Fruit fly (Drosophila melanogaster) whole organism, embryonic: Measurements from ENCODE around the gene CG43638.

ENCODE experiments used
- BtbVII ChIP-seq: fragments of 200-800 bp; sonication (Bioruptor generic); optimal IDR thresholded peaks from 3 replicates; lab custom pipeline; 2017; ENCODE audit warnings: missing biosample characterization, mild to moderate bottlenecking, missing genetic modification characterization
- C15 ChIP-seq: fragments of 200-800 bp; sonication (Bioruptor generic); IDR thresholded peaks from 3 replicates; pipeline ENCODE4 v1.3.6; 2022; ENCODE audit warnings: missing biosample characterization, missing genetic modification characterization
- CG10209 ChIP-seq: fragments of 200-800 bp; sonication (Bioruptor generic); optimal IDR thresholded peaks from 3 replicates; lab custom pipeline; 2017; ENCODE audit warnings: missing biosample characterization, mild to moderate bottlenecking, missing genetic modification characterization, missing genetic modification reagents
- CG10654 ChIP-seq: fragments of 200-800 bp; sonication (Bioruptor generic); optimal IDR thresholded peaks from 2 replicates; lab custom pipeline; 2016; ENCODE audit warnings: missing biosample characterization, missing genetic modification characterization
- CG11085 ChIP-seq: fragments of 200-800 bp; sonication (Bioruptor generic); IDR thresholded peaks from 2 replicates; pipeline ENCODE4 v1.3.6; 2022; ENCODE audit warnings: missing biosample characterization, missing genetic modification characterization
- CG11504 ChIP-seq: fragments of 200-800 bp; sonication (Bioruptor generic); optimal IDR thresholded peaks from 3 replicates; lab custom pipeline; 2019; ENCODE audit warnings: missing biosample characterization, mild to moderate bottlenecking, missing genetic modification characterization, moderate library complexity
- CG12744 ChIP-seq: fragments of 200-800 bp; sonication (Bioruptor generic); optimal IDR thresholded peaks from 2 replicates; lab custom pipeline; 2016; ENCODE audit warnings: missing biosample characterization, missing genetic modification characterization
- CG15011 ChIP-seq: fragments of 200-800 bp; sonication (Bioruptor generic); optimal IDR thresholded peaks from 3 replicates; lab custom pipeline; 2018; ENCODE audit warnings: missing biosample characterization, mild to moderate bottlenecking, missing genetic modification characterization
- CG15479 ChIP-seq: fragments of 200-800 bp; sonication (Bioruptor generic); optimal IDR thresholded peaks from 3 replicates; lab custom pipeline; 2019; ENCODE audit warnings: missing biosample characterization, mild to moderate bottlenecking, missing genetic modification characterization, moderate library complexity
- CG17361 ChIP-seq: fragments of 200-800 bp; sonication (Bioruptor generic); IDR thresholded peaks from 3 replicates; pipeline ENCODE4 v1.3.6; 2022; ENCODE audit warnings: missing biosample characterization, missing genetic modification characterization
- CG2199 ChIP-seq: fragments of 200-800 bp; sonication (Bioruptor generic); IDR thresholded peaks from 3 replicates; pipeline ENCODE4 v1.3.6; 2022; ENCODE audit warnings: missing biosample characterization, missing genetic modification characterization
- CG2202 ChIP-seq: fragments of 200-800 bp; sonication (Bioruptor generic); optimal IDR thresholded peaks from 2 replicates; lab custom pipeline; 2018; ENCODE audit warnings: missing biosample characterization, mild to moderate bottlenecking, missing genetic modification characterization
- CG2875 ChIP-seq: fragments of 200-800 bp; sonication (Bioruptor generic); optimal IDR thresholded peaks from 2 replicates; lab custom pipeline; 2017; ENCODE audit warnings: missing biosample characterization, mild to moderate bottlenecking, missing genetic modification characterization, missing genetic modification reagents
- CG32767 ChIP-seq: fragments of 200-800 bp; sonication (Bioruptor generic); IDR thresholded peaks from 2 replicates; pipeline ENCODE4 v1.3.6; 2022; ENCODE audit warnings: missing biosample characterization, missing genetic modification characterization
- CG33213 ChIP-seq: fragments of 200-800 bp; sonication (Bioruptor generic); optimal IDR thresholded peaks from 3 replicates; lab custom pipeline; 2016; ENCODE audit warnings: missing biosample characterization, missing genetic modification characterization
- CG34376 ChIP-seq: fragments of 200-800 bp; sonication (Bioruptor generic); optimal IDR thresholded peaks from 2 replicates; lab custom pipeline; 2018; ENCODE audit warnings: missing biosample characterization, mild to moderate bottlenecking, missing genetic modification characterization
- CG4328 ChIP-seq: fragments of 200-800 bp; sonication (Bioruptor generic); optimal IDR thresholded peaks from 3 replicates; lab custom pipeline; 2017; ENCODE audit warnings: missing biosample characterization, missing genetic modification reagents, missing genetic modification characterization
- CG4360 ChIP-seq: fragments of 200-800 bp; sonication (Bioruptor generic); IDR thresholded peaks from 2 replicates; pipeline ENCODE4 v1.3.6; 2022; ENCODE audit warnings: missing biosample characterization, missing genetic modification characterization
- CG43689 ChIP-seq: fragments of 200-800 bp; sonication (Bioruptor generic); IDR thresholded peaks from 2 replicates; pipeline ENCODE4 v1.3.6; 2022; ENCODE audit warnings: missing biosample characterization, missing genetic modification characterization
- CG6854 ChIP-seq: fragments of 200-800 bp; sonication (Bioruptor generic); optimal IDR thresholded peaks from 3 replicates; lab custom pipeline; 2017; ENCODE audit warnings: missing biosample characterization, mild to moderate bottlenecking, missing genetic modification characterization
- CG8478 ChIP-seq: fragments of >200 bp; optimal IDR thresholded peaks from 2 replicates; lab custom pipeline; 2018
- Dek ChIP-seq: fragments of 200-800 bp; sonication (Bioruptor generic); optimal IDR thresholded peaks from 3 replicates; lab custom pipeline; 2019; ENCODE audit warnings: missing biosample characterization, mild to moderate bottlenecking, missing genetic modification characterization, moderate library complexity
- ERR ChIP-seq: fragments of 200-800 bp; sonication (Bioruptor generic); optimal IDR thresholded peaks from 2 replicates; lab custom pipeline; 2016; ENCODE audit warnings: missing biosample characterization, missing genetic modification characterization
- HLH54F ChIP-seq: fragments of 200-800 bp; sonication (Bioruptor generic); optimal IDR thresholded peaks from 3 replicates; lab custom pipeline; 2016; ENCODE audit warnings: missing biosample characterization, missing genetic modification characterization
- HmgZ ChIP-seq: fragments of 200-800 bp; sonication (Bioruptor generic); optimal IDR thresholded peaks from 2 replicates; lab custom pipeline; 2018; ENCODE audit warnings: missing biosample characterization, mild to moderate bottlenecking, missing genetic modification characterization
- Lhr ChIP-seq: fragments of 200-800 bp; sonication (Bioruptor generic); optimal IDR thresholded peaks from 3 replicates; lab custom pipeline; 2017; ENCODE audit warnings: mild to moderate bottlenecking, missing biosample characterization, missing genetic modification reagents, missing genetic modification characterization
- Opbp ChIP-seq: fragments of 200-800 bp; sonication (Bioruptor generic); IDR thresholded peaks from 3 replicates; pipeline ENCODE4 v1.3.6; 2022; ENCODE audit warnings: missing biosample characterization, missing genetic modification characterization; ENCODE audit not compliant: partially characterized antibody
- Ssrp ChIP-seq: fragments of 200-800 bp; sonication (Bioruptor generic); optimal IDR thresholded peaks from 2 replicates; lab custom pipeline; 2018; ENCODE audit warnings: missing biosample characterization, mild to moderate bottlenecking, missing genetic modification characterization, moderate library complexity
- Trl ChIP-seq, 3 experiments: fragments of >200 bp in 2 of 3; fragments of 200-800 bp in 1 of 3; sonication (Bioruptor generic) in 1 of 3; optimal IDR thresholded peaks; 2 replicates in 1 of 3; 3 replicates in 2 of 3; lab custom pipeline; 2016 to 2017; ENCODE audit warnings: missing biosample characterization in 1 of 3, missing genetic modification characterization in 1 of 3
- Usf ChIP-seq: fragments of 200-800 bp; sonication (Bioruptor generic); optimal IDR thresholded peaks from 2 replicates; lab custom pipeline; 2017; ENCODE audit warnings: missing genotype, missing biosample characterization, missing genetic modification characterization
- YL-1 ChIP-seq: fragments of 200-800 bp; sonication (Bioruptor generic); optimal IDR thresholded peaks from 3 replicates; lab custom pipeline; 2017; ENCODE audit warnings: missing biosample characterization, mild to moderate bottlenecking, missing genetic modification characterization
- chif ChIP-seq, 2 experiments: fragments of 200-800 bp; sonication (Bioruptor generic); optimal IDR thresholded peaks; 3 replicates each; lab custom pipeline; 2016; ENCODE audit warnings: missing biosample characterization in 2 of 2, missing genetic modification characterization in 2 of 2
- dpn ChIP-seq, 2 experiments: fragments of 200-800 bp; sonication (Bioruptor generic); optimal IDR thresholded peaks; 3 replicates each; lab custom pipeline; 2016; ENCODE audit warnings: missing biosample characterization in 2 of 2, missing genetic modification characterization in 2 of 2
- dysf ChIP-seq: fragments of 200-800 bp; sonication (Bioruptor generic); IDR thresholded peaks from 3 replicates; pipeline ENCODE4 v1.3.6; 2022; ENCODE audit warnings: missing biosample characterization, missing genetic modification characterization
- ems ChIP-seq: fragments of 200-800 bp; sonication (Bioruptor generic); optimal IDR thresholded peaks from 3 replicates; lab custom pipeline; 2016; ENCODE audit warnings: missing biosample characterization, missing genetic modification characterization
- fd64A ChIP-seq: fragments of 200-800 bp; sonication (Bioruptor generic); optimal IDR thresholded peaks from 3 replicates; lab custom pipeline; 2018; ENCODE audit warnings: missing biosample characterization, mild to moderate bottlenecking, missing genetic modification characterization
- gce ChIP-seq: fragments of 200-800 bp; sonication (Bioruptor generic); IDR thresholded peaks from 3 replicates; pipeline ENCODE4 v1.3.6; 2022; ENCODE audit warnings: missing biosample characterization, missing genetic modification characterization
- gt ChIP-seq: fragments of 200-800 bp; sonication (Bioruptor generic); IDR thresholded peaks from 2 replicates; pipeline ENCODE4 v1.3.6; 2022; ENCODE audit warnings: missing biosample characterization, missing genetic modification characterization
- luna ChIP-seq: fragments of 200-800 bp; sonication (Bioruptor generic); optimal IDR thresholded peaks from 2 replicates; lab custom pipeline; 2016; ENCODE audit warnings: missing biosample characterization, missing genetic modification characterization
- maf-S ChIP-seq: fragments of 200-800 bp; sonication (Bioruptor generic); optimal IDR thresholded peaks from 2 replicates; lab custom pipeline; 2016; ENCODE audit warnings: missing biosample characterization, missing genetic modification characterization
- otp ChIP-seq: fragments of 200-800 bp; sonication (Bioruptor generic); IDR thresholded peaks from 3 replicates; pipeline ENCODE4, ENCODE4 v1.3.6; 2022; ENCODE audit warnings: missing biosample characterization, missing genetic modification characterization
- pb ChIP-seq: fragments of 200-800 bp; sonication (Bioruptor generic); optimal IDR thresholded peaks from 3 replicates; lab custom pipeline; 2016; ENCODE audit warnings: missing biosample characterization, missing genetic modification characterization
- pum ChIP-seq: fragments of 200-800 bp; sonication (Bioruptor generic); optimal IDR thresholded peaks from 2 replicates; lab custom pipeline; 2016; ENCODE audit warnings: missing biosample characterization, missing genetic modification characterization
- sqz ChIP-seq: fragments of 200-800 bp; sonication (Bioruptor generic); optimal IDR thresholded peaks from 3 replicates; lab custom pipeline; 2018; ENCODE audit warnings: missing biosample characterization, mild to moderate bottlenecking, missing genetic modification characterization
- trem ChIP-seq: fragments of 200-800 bp; optimal IDR thresholded peaks from 3 replicates; lab custom pipeline; 2019; ENCODE audit warnings: missing biosample characterization, mild to moderate bottlenecking, missing genetic modification characterization, moderate library complexity
- unc-4 ChIP-seq: fragments of 200-800 bp; sonication (Bioruptor generic); IDR thresholded peaks from 2 replicates; pipeline ENCODE4 v1.3.6; 2022; ENCODE audit warnings: missing biosample characterization, missing genetic modification characterization; ENCODE audit not compliant: partially characterized antibody
- vnd ChIP-seq: fragments of 200-800 bp; sonication (Bioruptor generic); IDR thresholded peaks from 3 replicates; pipeline ENCODE4 v1.3.6; 2022; ENCODE audit warnings: missing biosample characterization, missing genetic modification characterization; ENCODE audit not compliant: partially characterized antibody
- vvl ChIP-seq: fragments of 200-800 bp; sonication (Bioruptor generic); IDR thresholded peaks from 2 replicates; pipeline ENCODE4 v1.3.6; 2022; ENCODE audit warnings: missing biosample characterization, missing genetic modification characterization
- zfh1 ChIP-seq: fragments of 200-800 bp; sonication (Bioruptor generic); IDR thresholded peaks from 3 replicates; pipeline ENCODE4 v1.3.6; 2022; ENCODE audit warnings: missing biosample characterization, missing genetic modification characterization

Gene CG43638

dm6 chr3L:12037449-12038163 lies 6.8 kb upstream of the CG43638 start (continued):
- TF ChIP-seq pb (peak; percentile 0), CG33213 (GFP tag; lab: Kevin White, UChicago) (no peak), CG2202 (peak; percentile 9), Ssrp (peak; percentile 15), CG17361 (GFP tag; lab: Robert Waterston, UW) (peak; percentile 57; the same call in 2 of the 3 replicates), ERR (GFP tag; lab: Kevin White, UChicago) (no peak), BtbVII (GFP tag; lab: Kevin White, UChicago) (no peak), CG2199 (GFP tag; lab: Robert Waterston, UW) (peak; percentile 54; the same call in 1 of the 3 replicates), chif (GFP tag; optimal IDR thresholded peaks at IDR 0.05; lab: Kevin White, UChicago) (peak; percentile 18 to 46), CG10209 (no peak), CG6854 (no peak), HmgZ (tag; lab: Kevin White, UChicago) (no peak), CG32767 (GFP tag; lab: Robert Waterston, UW) (peak; percentile 21; the same call in 1 of the 2 replicates), Usf (GFP tag; lab: Kevin White, UChicago) (peak; percentile 12), CG11504 (tag; lab: Kevin White, UChicago) (peak; percentile 58), CG15479 (GFP tag; lab: Kevin White, UChicago) (no peak), CG34376 (GFP tag; lab: Kevin White, UChicago) (no peak), CG10654 (GFP tag; lab: Kevin White, UChicago) (peak; percentile 16), CG8478 (no peak), unc-4 (GFP tag; lab: Robert Waterston, UW) (no peak), ems (GFP tag; lab: Kevin White, UChicago) (peak; percentile 30), CG4328 (no peak), maf-S (GFP tag; lab: Kevin White, UChicago) (no peak), HLH54F (GFP tag; lab: Kevin White, UChicago) (no peak), C15 (no peak), zfh1 (peak; percentile 79), dpn (GFP tag; optimal IDR thresholded peaks at IDR 0.05; lab: Kevin White, UChicago) (peak in 1 of 2 experiments; percentile 24), CG11085 (no peak), otp (0 out of 3 replicates have a peak, but pooled peaks have one; percentile 27), fd64A (GFP tag; lab: Kevin White, UChicago) (peak; percentile 42), vvl (peak; percentile 73), Opbp (no peak), CG43689 (no peak), dysf (GFP tag; lab: Robert Waterston, UW) (peak; percentile 63; the same call in 2 of the 3 replicates), pum (GFP tag; lab: Kevin White, UChicago) (no peak), Trl (optimal IDR thresholded peaks at IDR 0.05; lab: Kevin White, UChicago) (no peak), Trl (GFP tag; optimal IDR thresholded peaks at IDR 0.05; lab: Kevin White, UChicago) (no peak), gce (GFP tag; lab: Robert Waterston, UW) (no peak), YL-1 (GFP tag; lab: Kevin White, UChicago) (no peak), Lhr (GFP tag; lab: Kevin White, UChicago) (no peak), trem (tag; lab: Kevin White, UChicago) (peak; percentile 31), CG12744 (GFP tag; lab: Kevin White, UChicago) (no peak), luna (GFP tag; lab: Kevin White, UChicago) (no peak), sqz (GFP tag; lab: Kevin White, UChicago) (no peak), CG4360 (GFP tag; lab: Robert Waterston, UW) (0 out of 2 replicates have a peak, but pooled peaks have one; percentile 7), CG15011 (no peak), vnd (GFP tag; lab: Robert Waterston, UW) (no peak), gt (GFP tag; lab: Robert Waterston, UW) (0 out of 2 replicates have a peak, but pooled peaks have one; percentile 43), Dek (tag; lab: Kevin White, UChicago) (no peak), CG2875 (no peak)
